Worm (Caenorhabditis elegans): ENCODE measurements around the gene col-84.

DNA sequence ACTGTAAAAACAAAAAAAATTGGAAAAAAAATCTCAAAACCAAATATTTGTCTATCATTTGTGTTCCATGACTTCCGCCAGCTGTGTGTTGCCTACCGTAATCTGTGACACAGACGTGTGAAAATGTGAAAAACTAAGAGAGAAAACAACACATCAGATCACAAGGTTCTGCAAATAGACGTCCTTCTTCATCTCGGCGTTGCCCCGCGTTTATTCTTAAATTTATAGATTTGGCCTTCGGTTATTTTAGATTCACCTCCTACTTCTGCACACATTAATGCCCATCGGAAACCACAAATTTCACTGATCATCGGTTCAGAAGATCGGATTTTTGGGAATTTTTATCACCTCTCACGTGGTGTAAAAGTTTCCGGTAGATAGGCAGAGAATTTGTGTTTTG is 29.2 kb upstream of the col-84 start:
- TF ChIP-seq nhr-28 (tag; optimal IDR thresholded peaks at IDR 0.05) (no peak), ztf-4 (tag; optimal IDR thresholded peaks at IDR 0.05) (no peak), R02D3.7 (tag; optimal IDR thresholded peaks at IDR 0.05) (no peak)
